Fruit fly (Drosophila melanogaster) whole organism, prepupa: Measurements from ENCODE around the gene Sdhaf3.

ENCODE experiments used
- Blimp-1 ChIP-seq: fragments of 200-800 bp; sonication (Bioruptor generic); optimal IDR thresholded peaks from 3 replicates; lab custom pipeline; 2017; ENCODE audit warnings: missing biosample characterization, missing genetic modification characterization, mild to moderate bottlenecking, moderate library complexity, missing genetic modification reagents
- CG11762 ChIP-seq: fragments of 200-800 bp; sonication (Bioruptor generic); optimal IDR thresholded peaks from 3 replicates; lab custom pipeline; 2016; ENCODE audit warnings: missing biosample characterization, missing genetic modification characterization; ENCODE audit not compliant: insufficient read depth
- CG16779 ChIP-seq: fragments of 200-800 bp; sonication (Bioruptor generic); optimal IDR thresholded peaks from 3 replicates; lab custom pipeline; 2017; ENCODE audit warnings: missing biosample characterization, mild to moderate bottlenecking, missing genetic modification characterization
- CG34406 ChIP-seq: fragments of 200-800 bp; sonication (Bioruptor generic); optimal IDR thresholded peaks from 3 replicates; lab custom pipeline; 2016; ENCODE audit warnings: missing biosample characterization, missing genetic modification characterization
- CG6792 ChIP-seq: fragments of 200-800 bp; sonication (Bioruptor generic); optimal IDR thresholded peaks from 3 replicates; lab custom pipeline; 2016; ENCODE audit warnings: missing biosample characterization, missing genetic modification characterization
- CG6854 ChIP-seq: fragments of 200-800 bp; sonication (Bioruptor generic); optimal IDR thresholded peaks from 2 replicates; lab custom pipeline; 2017; ENCODE audit warnings: missing biosample characterization, mild to moderate bottlenecking, missing genetic modification characterization
- CG8119 ChIP-seq: fragments of 200-800 bp; sonication (Bioruptor generic); IDR thresholded peaks from 3 replicates; pipeline ENCODE4 v1.3.6; 2022; ENCODE audit warnings: missing biosample characterization, missing genetic modification characterization
- Eip75B ChIP-seq: fragments of 200-800 bp; sonication (Bioruptor generic); optimal IDR thresholded peaks from 3 replicates; lab custom pipeline; 2016; ENCODE audit warnings: missing biosample characterization, missing genetic modification characterization
- Eip78C ChIP-seq: fragments of 200-800 bp; sonication (Bioruptor generic); peaks from one replicate; lab custom pipeline; 2016; ENCODE audit warnings: missing biosample characterization, missing genetic modification characterization
- Eip93F ChIP-seq: fragments of 200-800 bp; sonication (Bioruptor generic); optimal IDR thresholded peaks from 2 replicates; lab custom pipeline; 2016; ENCODE audit warnings: missing biosample characterization, mild to moderate bottlenecking, missing genetic modification characterization
- Gug ChIP-seq: fragments of 200-800 bp; sonication (Bioruptor generic); IDR thresholded peaks from 2 replicates; pipeline ENCODE4 v1.3.6; 2022; ENCODE audit warnings: missing biosample characterization, missing genetic modification characterization
- Hr38 ChIP-seq: sonication (Bioruptor generic); optimal IDR thresholded peaks from 2 replicates; lab custom pipeline; 2016; ENCODE audit warnings: missing biosample characterization, missing genetic modification characterization
- Hr39 ChIP-seq: fragments of 200-800 bp; sonication (Bioruptor generic); optimal IDR thresholded peaks from 2 replicates; lab custom pipeline; 2016; ENCODE audit warnings: missing biosample characterization, missing genetic modification characterization
- Lpt ChIP-seq: fragments of 200-800 bp; sonication (Bioruptor generic); optimal IDR thresholded peaks from 3 replicates; lab custom pipeline; 2016; ENCODE audit warnings: missing biosample characterization, missing genetic modification characterization
- Met ChIP-seq: fragments of 200-800 bp; sonication (Bioruptor generic); optimal IDR thresholded peaks from 3 replicates; lab custom pipeline; 2016; ENCODE audit warnings: missing biosample characterization, missing genetic modification characterization
- acj6 ChIP-seq: fragments of 200-800 bp; sonication (Bioruptor generic); optimal IDR thresholded peaks from 3 replicates; lab custom pipeline; 2016; ENCODE audit warnings: missing biosample characterization, missing genetic modification characterization
- cyc ChIP-seq: fragments of 200-800 bp; sonication (Bioruptor generic); optimal IDR thresholded peaks from 3 replicates; lab custom pipeline; 2016; ENCODE audit warnings: missing biosample characterization, missing genetic modification characterization
- dsx ChIP-seq: fragments of 200-800 bp; optimal IDR thresholded peaks from 3 replicates; lab custom pipeline; 2019; ENCODE audit warnings: missing biosample characterization, mild to moderate bottlenecking, missing genetic modification characterization, moderate library complexity; ENCODE audit not compliant: poor library complexity, severe bottlenecking
- esn ChIP-seq: fragments of 200-800 bp; sonication (Bioruptor generic); optimal IDR thresholded peaks from 2 replicates; lab custom pipeline; 2016; ENCODE audit warnings: missing biosample characterization, mild to moderate bottlenecking, missing genetic modification characterization, moderate library complexity
- fd59A ChIP-seq: fragments of 200-800 bp; sonication (Bioruptor generic); optimal IDR thresholded peaks from 2 replicates; lab custom pipeline; 2017; ENCODE audit warnings: missing biosample characterization, mild to moderate bottlenecking, missing genetic modification characterization, missing genetic modification reagents
- fd85E ChIP-seq: fragments of 200-800 bp; sonication (Bioruptor generic); optimal IDR thresholded peaks from 3 replicates; lab custom pipeline; 2016; ENCODE audit warnings: missing biosample characterization, missing genetic modification characterization
- fkh ChIP-seq: fragments of 200-800 bp; sonication (Bioruptor generic); optimal IDR thresholded peaks from 3 replicates; lab custom pipeline; 2017; ENCODE audit warnings: missing biosample characterization, mild to moderate bottlenecking, missing genetic modification characterization, moderate library complexity
- lz ChIP-seq: fragments of 200-800 bp; sonication (Bioruptor generic); optimal IDR thresholded peaks from 3 replicates; lab custom pipeline; 2016; ENCODE audit warnings: missing biosample characterization, missing genetic modification characterization
- ss ChIP-seq, 2 experiments: fragments of 200-800 bp; sonication (Bioruptor generic); optimal IDR thresholded peaks; 2 replicates in 1 of 2; 3 replicates in 1 of 2; lab custom pipeline; 2017 to 2018; ENCODE audit warnings: mild to moderate bottlenecking in 2 of 2, missing biosample characterization in 2 of 2, missing genetic modification characterization in 2 of 2, moderate library complexity in 1 of 2
- svp ChIP-seq: fragments of 200-800 bp; sonication (Bioruptor generic); peaks from one replicate; lab custom pipeline; 2016; ENCODE audit warnings: missing biosample characterization, missing genetic modification characterization
- topi ChIP-seq: fragments of 200-800 bp; sonication (Bioruptor generic); optimal IDR thresholded peaks from 3 replicates; lab custom pipeline; 2016; ENCODE audit warnings: missing biosample characterization, missing genetic modification characterization

The Sdhaf3 gene

dm6 chr3R:16523395-16523794 lies 41.1 kb upstream of the Sdhaf3 start (continued):
- no peak for TF ChIP-seq Gug (GFP tag; lab: Robert Waterston, UW)
- TF ChIP-seq CG16779 (tag; lab: Kevin White, UChicago) = no peak
- no peak for TF ChIP-seq CG6854 (GFP tag; lab: Kevin White, UChicago)
- TF ChIP-seq esn = no peak
- TF ChIP-seq lz (GFP tag; lab: Kevin White, UChicago) = no peak
- no peak for TF ChIP-seq Blimp-1 (GFP tag; lab: Kevin White, UChicago)
- TF ChIP-seq dsx (GFP tag; lab: Kevin White, UChicago) = no peak
- TF ChIP-seq Hr39 (GFP tag; lab: Kevin White, UChicago) = peak; percentile 12
- no peak for TF ChIP-seq CG11762 (GFP tag; lab: Kevin White, UChicago)
- TF ChIP-seq topi = no peak
- TF ChIP-seq acj6 = peak; percentile 23
- peak; percentile 16 for TF ChIP-seq cyc (GFP tag; lab: Kevin White, UChicago)

- TF ChIP-seq Hr38 (GFP tag; lab: Kevin White, UChicago) (no peak), svp (peak; percentile 55)
Measured at dm6 chr3R:16518150-16518662, 36.0 kb upstream of the Sdhaf3 start.

- peak; percentile 42 for TF ChIP-seq Met (GFP tag; lab: Kevin White, UChicago)
- TF ChIP-seq svp = peak; percentile 51
- no peak for TF ChIP-seq fd59A (GFP tag; lab: Kevin White, UChicago)
- TF ChIP-seq Eip78C (GFP tag; lab: Kevin White, UChicago) = peak; percentile 42
- TF ChIP-seq esn = peak; percentile 1
- no peak for TF ChIP-seq CG6792 (GFP tag; lab: Kevin White, UChicago)
Measured at dm6 chr3R:16510128-16510527, 27.9 kb upstream of the Sdhaf3 start.

dm6 chr3R:16507706-16508105 lies 25.5 kb upstream of the Sdhaf3 start:
- TF ChIP-seq svp (peak; percentile 62), Met (GFP tag; lab: Kevin White, UChicago) (no peak), fkh (no peak), ss (GFP tag; optimal IDR thresholded peaks at IDR 0.05; lab: Kevin White, UChicago) (peak in 1 of 2 experiments; percentile 91)
- TF ChIP-seq, all 60 proteins: peak for 2

dm6 chr3R:16504541-16504940 lies 22.3 kb upstream of the Sdhaf3 start:
- TF ChIP-seq CG34406 (GFP tag; lab: Kevin White, UChicago) (no peak), Blimp-1 (GFP tag; lab: Kevin White, UChicago) (no peak), fkh (no peak), Eip93F (GFP tag; lab: Kevin White, UChicago) (no peak), Lpt (no peak), CG8119 (GFP tag; lab: Robert Waterston, UW) (no peak), cyc (GFP tag; lab: Kevin White, UChicago) (no peak), Eip75B (GFP tag; lab: Kevin White, UChicago) (no peak)

- TF ChIP-seq ss (GFP tag; optimal IDR thresholded peaks at IDR 0.05; lab: Kevin White, UChicago) (peak in 1 of 2 experiments; percentile 4), fd85E (GFP tag; lab: Kevin White, UChicago) (no peak), svp (peak; percentile 2), Eip78C (GFP tag; lab: Kevin White, UChicago) (peak; percentile 65), CG6854 (GFP tag; lab: Kevin White, UChicago) (peak; percentile 4)
Measured at dm6 chr3R:16502595-16503305, 20.5 kb upstream of the Sdhaf3 start, which contains the start of gene CG42342. CG42342 (plus strand) TSS chr3R:16502770.
